Fruit fly (Drosophila melanogaster) Kc167 (cell line): ENCODE results near the gene CG15014.

ENCODE experiments used
- Myc ChIP-seq: fragments of >200 bp; optimal IDR thresholded peaks from 2 replicates; lab custom pipeline; 2017; ENCODE audit warnings: missing external identifiers
- Sin3A ChIP-seq: fragments of >200 bp; optimal IDR thresholded peaks from 2 replicates; lab custom pipeline; 2018; ENCODE audit warnings: missing external identifiers
- h ChIP-seq: fragments of >200 bp; optimal IDR thresholded peaks from 3 replicates; lab custom pipeline; 2018; ENCODE audit warnings: missing external identifiers
- insv ChIP-seq: fragments of >200 bp; optimal IDR thresholded peaks from 3 replicates; lab custom pipeline; 2018; ENCODE audit warnings: missing external identifiers
- psq ChIP-seq: fragments of >200 bp; optimal IDR thresholded peaks from 2 replicates; lab custom pipeline; 2017; ENCODE audit warnings: missing external identifiers
- ttk ChIP-seq: sonication (Bioruptor generic); optimal IDR thresholded peaks from 2 replicates; lab custom pipeline; 2017; ENCODE audit warnings: missing external identifiers

The CG15014 gene

dm6 chr3L:4328048-4328447 is 6.0 kb upstream of the CG15014 start:
- no peak for TF ChIP-seq ttk (lab: Kevin White, UChicago)
- TF ChIP-seq Myc (lab: Kevin White, UChicago) = no peak
- TF ChIP-seq h (lab: Kevin White, UChicago) = no peak
- no peak for TF ChIP-seq insv (lab: Kevin White, UChicago)
- TF ChIP-seq psq (lab: Kevin White, UChicago) = no peak
- TF ChIP-seq Sin3A (lab: Kevin White, UChicago) = no peak

- TF ChIP-seq ttk (lab: Kevin White, UChicago) (no peak), Sin3A (lab: Kevin White, UChicago) (no peak), h (lab: Kevin White, UChicago) (no peak), Myc (lab: Kevin White, UChicago) (no peak), insv (lab: Kevin White, UChicago) (no peak), psq (lab: Kevin White, UChicago) (no peak)
Measured at dm6 chr3L:4318677-4319580, 3.1 kb downstream of the CG15014 start, which contains the start of gene PMP34. Gene PMP34 (plus strand): TSS chr3L:4318755.

dm6 chr3L:4313299-4313698 is 8.8 kb downstream of the CG15014 start, which contains the start of gene Claspin:
Gene Claspin (plus strand): TSS chr3L:4313483.
- TF ChIP-seq Sin3A (lab: Kevin White, UChicago) = no peak
- TF ChIP-seq psq (lab: Kevin White, UChicago) = no peak
- TF ChIP-seq insv (lab: Kevin White, UChicago) = no peak
- no peak for TF ChIP-seq h (lab: Kevin White, UChicago)
- no peak for TF ChIP-seq Myc (lab: Kevin White, UChicago)
- no peak for TF ChIP-seq ttk (lab: Kevin White, UChicago)

dm6 chr3L:4310604-4311003 is 11.5 kb downstream of the CG15014 start:
- TF ChIP-seq ttk (lab: Kevin White, UChicago) (no peak), Sin3A (lab: Kevin White, UChicago) (no peak), insv (lab: Kevin White, UChicago) (no peak), Myc (lab: Kevin White, UChicago) (no peak), psq (lab: Kevin White, UChicago) (no peak), h (lab: Kevin White, UChicago) (no peak)

dm6 chr3L:4307691-4308383 is 14.2 kb downstream of the CG15014 start, which contains the start of gene dyl:
Gene dyl (minus strand): TSS chr3L:4307718.
- no peak for TF ChIP-seq Sin3A (lab: Kevin White, UChicago)
- no peak for TF ChIP-seq insv (lab: Kevin White, UChicago)
- no peak for TF ChIP-seq Myc (lab: Kevin White, UChicago)
- no peak for TF ChIP-seq ttk (lab: Kevin White, UChicago)
- no peak for TF ChIP-seq psq (lab: Kevin White, UChicago)
- TF ChIP-seq h (lab: Kevin White, UChicago) = no peak

dm6 chr3L:4304244-4304959 is 17.7 kb downstream of the CG15014 start:
- TF ChIP-seq ttk (lab: Kevin White, UChicago) = no peak
- TF ChIP-seq psq (lab: Kevin White, UChicago) = no peak
- TF ChIP-seq insv (lab: Kevin White, UChicago) = no peak
- no peak for TF ChIP-seq Myc (lab: Kevin White, UChicago)
- TF ChIP-seq Sin3A (lab: Kevin White, UChicago) = no peak
- TF ChIP-seq h (lab: Kevin White, UChicago) = no peak

- TF ChIP-seq ttk (lab: Kevin White, UChicago) = no peak
- TF ChIP-seq insv (lab: Kevin White, UChicago) = no peak
- TF ChIP-seq Myc (lab: Kevin White, UChicago) = no peak
- TF ChIP-seq h (lab: Kevin White, UChicago) = no peak
- no peak for TF ChIP-seq Sin3A (lab: Kevin White, UChicago)
- no peak for TF ChIP-seq psq (lab: Kevin White, UChicago)
Measured at dm6 chr3L:4302088-4302487, 20.0 kb downstream of the CG15014 start.

- TF ChIP-seq Sin3A (lab: Kevin White, UChicago) (no peak), h (lab: Kevin White, UChicago) (no peak), insv (lab: Kevin White, UChicago) (no peak), Myc (lab: Kevin White, UChicago) (no peak), ttk (lab: Kevin White, UChicago) (no peak), psq (lab: Kevin White, UChicago) (no peak)
Measured at dm6 chr3L:4296760-4297159, 25.3 kb downstream of the CG15014 start.

- TF ChIP-seq ttk (lab: Kevin White, UChicago) = no peak
- TF ChIP-seq Myc (lab: Kevin White, UChicago) = no peak
- no peak for TF ChIP-seq insv (lab: Kevin White, UChicago)
- TF ChIP-seq h (lab: Kevin White, UChicago) = no peak
- TF ChIP-seq Sin3A (lab: Kevin White, UChicago) = no peak
- TF ChIP-seq psq (lab: Kevin White, UChicago) = no peak
Measured at dm6 chr3L:4293711-4294110, 28.3 kb downstream of the CG15014 start.

- TF ChIP-seq psq (lab: Kevin White, UChicago) = no peak
- TF ChIP-seq Sin3A (lab: Kevin White, UChicago) = no peak
- TF ChIP-seq ttk (lab: Kevin White, UChicago) = no peak
- no peak for TF ChIP-seq h (lab: Kevin White, UChicago)
- no peak for TF ChIP-seq insv (lab: Kevin White, UChicago)
- TF ChIP-seq Myc (lab: Kevin White, UChicago) = no peak
Measured at dm6 chr3L:4293304-4293703, 28.8 kb downstream of the CG15014 start.
